Fruit fly (Drosophila melanogaster) whole organism, embryonic: ENCODE data around the gene Mtl.

Experiments
- Awh ChIP-seq: fragments of 200-800 bp; sonication (Bioruptor generic); IDR thresholded peaks from 2 replicates; pipeline ENCODE4, ENCODE4 v1.3.6; 2022; ENCODE audit warnings: missing biosample characterization, missing genetic modification characterization
- Bgb ChIP-seq: fragments of 200-800 bp; sonication (Bioruptor generic); IDR thresholded peaks from 2 replicates; pipeline ENCODE4 v1.3.6; 2022; ENCODE audit warnings: missing biosample characterization, missing genetic modification characterization; ENCODE audit not compliant: partially characterized antibody
- CG2712 ChIP-seq: fragments of 200-800 bp; optimal IDR thresholded peaks from 3 replicates; lab custom pipeline; 2019; ENCODE audit warnings: missing biosample characterization, mild to moderate bottlenecking, missing genetic modification characterization, moderate library complexity
- CG32767 ChIP-seq: fragments of 200-800 bp; sonication (Bioruptor generic); IDR thresholded peaks from 2 replicates; pipeline ENCODE4 v1.3.6; 2022; ENCODE audit warnings: missing biosample characterization, missing genetic modification characterization
- CG5245 ChIP-seq: fragments of 200-800 bp; sonication (Bioruptor generic); optimal IDR thresholded peaks from 3 replicates; lab custom pipeline; 2016; ENCODE audit warnings: missing biosample characterization, missing genetic modification characterization
- Dbx ChIP-seq: fragments of 200-800 bp; sonication (Bioruptor generic); IDR thresholded peaks from 3 replicates; pipeline ENCODE4 v1.3.6; 2022; ENCODE audit warnings: missing biosample characterization, missing genetic modification characterization
- Hr3 ChIP-seq: fragments of 200-800 bp; sonication (Bioruptor generic); optimal IDR thresholded peaks from 3 replicates; lab custom pipeline; 2016; ENCODE audit warnings: missing biosample characterization, missing genetic modification characterization
- MTF-1 ChIP-seq: fragments of 200-800 bp; sonication (Bioruptor generic); optimal IDR thresholded peaks from 2 replicates; lab custom pipeline; 2018; ENCODE audit warnings: missing biosample characterization, mild to moderate bottlenecking, missing genetic modification characterization, borderline replicate concordance
- Opbp ChIP-seq: fragments of 200-800 bp; sonication (Bioruptor generic); IDR thresholded peaks from 3 replicates; pipeline ENCODE4 v1.3.6; 2022; ENCODE audit warnings: missing biosample characterization, missing genetic modification characterization; ENCODE audit not compliant: partially characterized antibody
- bab2 ChIP-seq: fragments of 200-800 bp; sonication (Bioruptor generic); optimal IDR thresholded peaks from 2 replicates; lab custom pipeline; 2016; ENCODE audit warnings: missing biosample characterization, missing genetic modification characterization
- crol ChIP-seq: fragments of 200-800 bp; sonication (Bioruptor generic); IDR thresholded peaks from 2 replicates; pipeline ENCODE4 v1.3.6; 2022; ENCODE audit warnings: missing biosample characterization, missing genetic modification characterization
- schlank ChIP-seq: fragments of 200-800 bp; sonication (Bioruptor generic); optimal IDR thresholded peaks from 2 replicates; lab custom pipeline; 2018; ENCODE audit warnings: missing biosample characterization, mild to moderate bottlenecking, missing genetic modification characterization
- ttk ChIP-seq: fragments of 200-800 bp; sonication (Bioruptor generic); IDR thresholded peaks from 2 replicates; pipeline ENCODE4 v2.1.2; 2022; ENCODE audit warnings: missing biosample characterization, missing genetic modification characterization
- unpg ChIP-seq: fragments of 200-800 bp; sonication (Bioruptor generic); optimal IDR thresholded peaks from 3 replicates; lab custom pipeline; 2018; ENCODE audit warnings: missing biosample characterization, mild to moderate bottlenecking, missing genetic modification characterization, moderate library complexity

- TF ChIP-seq Awh (GFP tag; lab: Robert Waterston, UW): no peak
- TF ChIP-seq CG5245 (GFP tag; lab: Kevin White, UChicago): no peak
- TF ChIP-seq CG2712 (tag; lab: Kevin White, UChicago): no peak
- TF ChIP-seq ttk (GFP tag; lab: Robert Waterston, UW): no peak
- TF ChIP-seq Opbp (GFP tag; lab: Robert Waterston, UW): peak; percentile 32; the same call in 1 of the 3 replicates
- no peak for TF ChIP-seq Dbx (GFP tag; lab: Robert Waterston, UW)
- TF ChIP-seq crol (GFP tag; lab: Robert Waterston, UW): no peak
- TF ChIP-seq schlank (tag; lab: Kevin White, UChicago): no peak
- TF ChIP-seq unpg (GFP tag; lab: Kevin White, UChicago): no peak
- no peak for TF ChIP-seq Hr3
- no peak for TF ChIP-seq MTF-1
- no peak for TF ChIP-seq CG32767 (GFP tag; lab: Robert Waterston, UW)
- no peak for TF ChIP-seq Bgb (GFP tag; lab: Robert Waterston, UW)
- TF ChIP-seq bab2 (GFP tag; lab: Kevin White, UChicago): no peak
Observed at dm6 chr3R:27651710-27652109, 15.5 kb downstream of the Mtl start.
